Worm (Caenorhabditis elegans) whole organism, dauer: ENCODE results near the gene unc-116.
"Not testable (repeated sequence)": the region's sequence is repeated elsewhere in the genome, so short reads cannot be mapped to it uniquely, and the experiment has no call there.

Experiments used
- unc-62 ChIP-seq: sonication (generic microtip); optimal IDR thresholded peaks from 2 replicates; lab custom pipeline; 2017; ENCODE audit warnings: missing biosample characterization, missing genetic modification reagents, missing genetic modification characterization

unc-116 gene

ce11 chrIII:8369172-8369571 is 14.2 kb upstream of the unc-116 start:
- TF ChIP-seq unc-62 = no peak

ce11 chrIII:8368619-8369018 is 13.6 kb upstream of the unc-116 start, which contains the start of gene R05D3.9:
Gene R05D3.9, minus strand, starts transcription at chrIII:8368719.
- TF ChIP-seq unc-62 = no peak

- TF ChIP-seq unc-62 = no peak
Measured at ce11 chrIII:8363253-8364061, 8.5 kb upstream of the unc-116 start, which contains the start of gene R05D3.3. Gene R05D3.3, plus strand, starts transcription at chrIII:8364011.

ce11 chrIII:8358213-8358672 is 3.3 kb upstream of the unc-116 start, which contains the start of the genes R05D3.8 and rfp-1:
Gene R05D3.8, minus strand, starts transcription at chrIII:8358327.
Gene rfp-1, plus strand, starts transcription at chrIII:8358622.
- no peak for TF ChIP-seq unc-62

ce11 chrIII:8356407-8356881 is 1.5 kb upstream of the unc-116 start:
- TF ChIP-seq unc-62 = no peak

- TF ChIP-seq unc-62 = no peak
Measured at ce11 chrIII:8355462-8355815, 465 bp upstream of the unc-116 start.

ce11 chrIII:8347822-8348221 is 7.2 kb downstream of the unc-116 start, which contains the start of gene clc-29:
Gene clc-29, minus strand, starts transcription at chrIII:8347922.
- not testable (repeated sequence) for TF ChIP-seq unc-62

- not testable (repeated sequence) for TF ChIP-seq unc-62
Measured at ce11 chrIII:8344283-8344682, 10.7 kb downstream of the unc-116 start, which contains the start of gene ZC262.7. Gene ZC262.7, minus strand, starts transcription at chrIII:8344336.

ce11 chrIII:8339372-8339771 is 15.6 kb downstream of the unc-116 start, which contains the start of gene clc-28:
Gene clc-28, minus strand, starts transcription at chrIII:8339472.
- TF ChIP-seq unc-62 = not testable (repeated sequence)

ce11 chrIII:8334432-8334831 is 20.5 kb downstream of the unc-116 start, which contains the start of gene ZC262.4:
Gene ZC262.4, minus strand, starts transcription at chrIII:8334532.
- no peak for TF ChIP-seq unc-62

- TF ChIP-seq unc-62 = no peak
Measured at ce11 chrIII:8331779-8332178, 23.2 kb downstream of the unc-116 start, which contains the start of the genes mrps-18A and ZC262.2. Gene mrps-18A, minus strand, starts transcription at chrIII:8331919. Gene ZC262.2, plus strand, starts transcription at chrIII:8332062.

ce11 chrIII:8331211-8331610 is 23.8 kb downstream of the unc-116 start, which contains the start of gene iglr-2:
Gene iglr-2, minus strand, starts transcription at chrIII:8331311.
- no peak for TF ChIP-seq unc-62

ce11 chrIII:8325574-8326513 is 29.1 kb downstream of the unc-116 start, which contains the start of gene ZC262.13:
Gene ZC262.13, plus strand, starts transcription at chrIII:8326214.
- TF ChIP-seq unc-62 = no peak

- no peak for TF ChIP-seq unc-62
Measured at ce11 chrIII:8324412-8324811, 30.6 kb downstream of the unc-116 start, which contains the start of gene F10E9.12. Gene F10E9.12, plus strand, starts transcription at chrIII:8324542.

- no peak for TF ChIP-seq unc-62
Measured at ce11 chrIII:8322645-8323213, 32.2 kb downstream of the unc-116 start, which contains the start of gene F10E9.1. Gene F10E9.1, plus strand, starts transcription at chrIII:8323163.

- no peak for TF ChIP-seq unc-62
Measured at ce11 chrIII:8321225-8321624, 33.7 kb downstream of the unc-116 start.
